Fruit fly (Drosophila melanogaster): ENCODE results near the gene alpha4GT1.
A peak's percentile ranks its signal among the peaks of the same experiment; 100 is the strongest.

Gene alpha4GT1

dm6 chr2L:3037153-3037579, 14.2 kb upstream of the alpha4GT1 start, which contains the start of the genes CG17260 and SerRS (continued):
- TF ChIP-seq tll (GFP tag; optimal IDR thresholded peaks at IDR 0.05) (peak; percentile 34 to 49), CG32767 (GFP tag; IDR thresholded peaks at IDR 0.05) (peak; percentile 84; the same call in 1 of the 2 replicates), HmgD (GFP tag; optimal IDR thresholded peaks at IDR 0.05) (peak; percentile 71), ERR (GFP tag; optimal IDR thresholded peaks at IDR 0.05) (peak; percentile 84), CG33213 (GFP tag; optimal IDR thresholded peaks at IDR 0.05) (peak; percentile 84), HLH4C (GFP tag; IDR thresholded peaks at IDR 0.05; ENCODE audit: partially characterized antibody) (no peak), NK7.1 (GFP tag; optimal IDR thresholded peaks at IDR 0.05) (peak; percentile 91), CG7556 (GFP tag; optimal IDR thresholded peaks at IDR 0.05) (peak; percentile 91), schlank (tag; optimal IDR thresholded peaks at IDR 0.05) (peak; percentile 80), Deaf1 (tag; optimal IDR thresholded peaks at IDR 0.05) (peak; percentile 81), Hr3 (GFP tag; optimal IDR thresholded peaks at IDR 0.05) (peak; percentile 94), CG8359 (GFP tag; optimal IDR thresholded peaks at IDR 0.05; ENCODE audit: borderline replicate concordance) (peak; percentile 74), CG11723 (GFP tag; optimal IDR thresholded peaks at IDR 0.05) (no peak), Hmx (GFP tag; optimal IDR thresholded peaks at IDR 0.05) (peak; percentile 84), CG6813 (GFP tag; optimal IDR thresholded peaks at IDR 0.05) (peak; percentile 60), fd3F (GFP tag; optimal IDR thresholded peaks at IDR 0.05) (peak; percentile 92), CG11093 (GFP tag; IDR thresholded peaks at IDR 0.05) (peak; percentile 91), CG4854 (GFP tag; optimal IDR thresholded peaks at IDR 0.05) (peak; percentile 87), CG15479 (GFP tag; optimal IDR thresholded peaks at IDR 0.05) (no peak), trh (GFP tag; optimal IDR thresholded peaks at IDR 0.05) (peak; percentile 67), CG8388 (GFP tag; optimal IDR thresholded peaks at IDR 0.05) (peak; percentile 89), Sry-δ (GFP tag; optimal IDR thresholded peaks at IDR 0.05) (peak; percentile 66), Sry-β (GFP tag; optimal IDR thresholded peaks at IDR 0.05) (peak; percentile 42), Hmr (GFP tag; optimal IDR thresholded peaks at IDR 0.05) (peak; percentile 92), YL-1 (GFP tag; optimal IDR thresholded peaks at IDR 0.05) (peak; percentile 92), ATbp (GFP tag; optimal IDR thresholded peaks at IDR 0.05) (peak; percentile 78), CG7963 (GFP tag; IDR thresholded peaks at IDR 0.05; ENCODE audit: partially characterized antibody) (no peak), Bdp1 (GFP tag; optimal IDR thresholded peaks at IDR 0.05) (peak; percentile 89), Dp (GFP tag; optimal IDR thresholded peaks at IDR 0.05) (peak; percentile 32), lmd (GFP tag; IDR thresholded peaks at IDR 0.05) (peak; percentile 96), CG11560 (tag; IDR thresholded peaks at IDR 0.05) (peak; percentile 86), CG2199 (GFP tag; IDR thresholded peaks at IDR 0.05) (0 out of 3 replicates have a peak, but pooled peaks have one; percentile 57), Mad (GFP tag; optimal IDR thresholded peaks at IDR 0.05) (peak; percentile 93), CG4730 (GFP tag; IDR thresholded peaks at IDR 0.05) (peak; percentile 91), C15 (GFP tag; IDR thresholded peaks at IDR 0.05) (peak; percentile 79; the same call in 2 of the 3 replicates), Med (GFP tag) (peak; percentile 98), CG1529 (GFP tag; optimal IDR thresholded peaks at IDR 0.05) (peak; percentile 72), Scr (GFP tag; IDR thresholded peaks at IDR 0.05; ENCODE audit: partially characterized antibody) (peak; percentile 67), HmgZ (tag; optimal IDR thresholded peaks at IDR 0.05) (peak; percentile 94), CG3995 (GFP tag; optimal IDR thresholded peaks at IDR 0.05) (peak; percentile 73), Doc2 (GFP tag; IDR thresholded peaks at IDR 0.05) (peak; percentile 84), Trl (optimal IDR thresholded peaks at IDR 0.05) (no peak), Trl (GFP tag; optimal IDR thresholded peaks at IDR 0.05) (peak; percentile 95), Spps (tag; optimal IDR thresholded peaks at IDR 0.05) (peak; percentile 85), CG10321 (GFP tag; IDR thresholded peaks at IDR 0.05) (0 out of 2 replicates have a peak, but pooled peaks have one; percentile 33), pros (GFP tag; optimal IDR thresholded peaks at IDR 0.05) (no peak), CG13424 (tag; optimal IDR thresholded peaks at IDR 0.05) (peak; percentile 94), CG4282 (GFP tag; optimal IDR thresholded peaks at IDR 0.05) (peak; percentile 54), HLH54F (GFP tag; optimal IDR thresholded peaks at IDR 0.05) (peak; percentile 97), Adf1 (GFP tag; IDR thresholded peaks at IDR 0.05) (peak; percentile 67), Hr39 (optimal IDR thresholded peaks at IDR 0.05) (no peak)

Data from whole organism, embryonic.